Fruit fly (Drosophila melanogaster) whole organism, pupa: ENCODE data around the gene CG32266.

Experiments
- CG10348 ChIP-seq: fragments of 200-800 bp; sonication (Bioruptor generic); IDR thresholded peaks from 2 replicates; pipeline ENCODE4 v1.3.6; 2022; ENCODE audit warnings: missing biosample characterization, missing genetic modification characterization
- CG12605 ChIP-seq: fragments of 200-800 bp; sonication (Bioruptor generic); IDR thresholded peaks from 2 replicates; pipeline ENCODE4 v1.3.6; 2022; ENCODE audit warnings: missing biosample characterization, missing genetic modification characterization
- CG13204 ChIP-seq: fragments of 200-800 bp; sonication (Bioruptor generic); optimal IDR thresholded peaks from 2 replicates; lab custom pipeline; 2018; ENCODE audit warnings: missing biosample characterization, mild to moderate bottlenecking, missing genetic modification characterization, moderate library complexity
- CG14655 ChIP-seq: fragments of 200-800 bp; sonication (Bioruptor generic); optimal IDR thresholded peaks from 3 replicates; lab custom pipeline; 2017; ENCODE audit warnings: mild to moderate bottlenecking, missing biosample characterization, missing genetic modification reagents, missing genetic modification characterization
- CG15710 ChIP-seq: fragments of 200-800 bp; sonication (Bioruptor generic); optimal IDR thresholded peaks from 2 replicates; lab custom pipeline; 2018; ENCODE audit warnings: missing biosample characterization, mild to moderate bottlenecking, missing genetic modification characterization, moderate library complexity
- CG17806 ChIP-seq: fragments of 200-800 bp; sonication (Bioruptor generic); optimal IDR thresholded peaks from 2 replicates; lab custom pipeline; 2018; ENCODE audit warnings: missing biosample characterization, mild to moderate bottlenecking, missing genetic modification characterization, moderate library complexity
- CG32121 ChIP-seq: fragments of 200-800 bp; sonication (Bioruptor generic); IDR thresholded peaks from 2 replicates; pipeline ENCODE4 v1.3.6; 2022; ENCODE audit warnings: missing biosample characterization, missing genetic modification characterization
- CG34367 ChIP-seq: fragments of 200-800 bp; sonication (Bioruptor generic); optimal IDR thresholded peaks from 2 replicates; lab custom pipeline; 2018; ENCODE audit warnings: missing biosample characterization, mild to moderate bottlenecking, missing genetic modification characterization
- CG4496 ChIP-seq: fragments of 200-800 bp; sonication (Bioruptor generic); IDR thresholded peaks from 3 replicates; pipeline ENCODE4 v1.3.6; 2022; ENCODE audit warnings: missing biosample characterization, missing genetic modification characterization
- CG8159 ChIP-seq: fragments of 200-800 bp; sonication (Bioruptor generic); optimal IDR thresholded peaks from 3 replicates; lab custom pipeline; 2018; ENCODE audit warnings: missing biosample characterization, mild to moderate bottlenecking, missing genetic modification characterization, moderate library complexity
- CG8301 ChIP-seq: fragments of 200-800 bp; sonication (Bioruptor generic); optimal IDR thresholded peaks from 2 replicates; lab custom pipeline; 2018; ENCODE audit warnings: missing biosample characterization, mild to moderate bottlenecking, missing genetic modification characterization
- CG9948 ChIP-seq: fragments of 200-800 bp; sonication (Bioruptor generic); optimal IDR thresholded peaks from 2 replicates; lab custom pipeline; 2018; ENCODE audit warnings: missing biosample characterization, mild to moderate bottlenecking, missing genetic modification characterization, moderate library complexity
- D1 ChIP-seq: fragments of 200-800 bp; sonication (Bioruptor generic); optimal IDR thresholded peaks from 2 replicates; lab custom pipeline; 2018; ENCODE audit warnings: missing biosample characterization, mild to moderate bottlenecking, missing genetic modification characterization, moderate library complexity
- EcR ChIP-seq: fragments of 200-800 bp; sonication (Bioruptor generic); optimal IDR thresholded peaks from 3 replicates; lab custom pipeline; 2019; ENCODE audit warnings: missing biosample characterization, missing genetic modification characterization, mild to moderate bottlenecking, moderate library complexity, missing genetic modification reagents
- Ets98B ChIP-seq: fragments of 200-800 bp; sonication (Bioruptor generic); IDR thresholded peaks from 2 replicates; pipeline ENCODE4 v1.3.6; 2022; ENCODE audit warnings: missing biosample characterization, missing genetic modification characterization
- Pif1A ChIP-seq: fragments of 200-800 bp; sonication (Bioruptor generic); optimal IDR thresholded peaks from 3 replicates; lab custom pipeline; 2016; ENCODE audit warnings: missing biosample characterization, missing genetic modification characterization
- Pif1B ChIP-seq: fragments of 200-800 bp; sonication (Bioruptor generic); optimal IDR thresholded peaks from 3 replicates; lab custom pipeline; 2016; ENCODE audit warnings: missing biosample characterization, missing genetic modification characterization
- Snoo ChIP-seq: fragments of 200-800 bp; sonication (Bioruptor generic); optimal IDR thresholded peaks from 3 replicates; lab custom pipeline; 2017; ENCODE audit warnings: missing biosample characterization, mild to moderate bottlenecking, missing genetic modification characterization, inconsistent platforms
- fd96Ca ChIP-seq: fragments of 200-800 bp; sonication (Bioruptor generic); IDR thresholded peaks from 3 replicates; pipeline ENCODE4 v1.3.6; 2022; ENCODE audit warnings: missing biosample characterization, missing genetic modification characterization
- gl ChIP-seq: fragments of 200-800 bp; sonication (Bioruptor generic); optimal IDR thresholded peaks from 2 replicates; lab custom pipeline; 2018; ENCODE audit warnings: missing biosample characterization, mild to moderate bottlenecking, missing genetic modification characterization
- rn ChIP-seq: fragments of 200-800 bp; sonication (Bioruptor generic); IDR thresholded peaks from 2 replicates; pipeline ENCODE4 v1.3.6; 2022; ENCODE audit warnings: missing biosample characterization, missing genetic modification characterization

CG32266 gene

dm6 chr3L:3790504-3790903 lies at the start of gene CG32266:
Gene CG32266 (plus strand): TSS chr3L:3790804.
- TF ChIP-seq CG10348, result no peak
- TF ChIP-seq fd96Ca (GFP tag; lab: Robert Waterston, UW), result no peak
- TF ChIP-seq CG32121 (GFP tag; lab: Robert Waterston, UW), result no peak
- TF ChIP-seq Ets98B, result no peak
- TF ChIP-seq Pif1B (GFP tag; lab: Kevin White, UChicago), result no peak
- no peak for TF ChIP-seq CG4496 (GFP tag; lab: Robert Waterston, UW)
- no peak for TF ChIP-seq CG34367
- no peak for TF ChIP-seq Snoo
- no peak for TF ChIP-seq CG13204 (GFP tag; lab: Kevin White, UChicago)
- no peak for TF ChIP-seq CG12605
- no peak for TF ChIP-seq rn (GFP tag; lab: Robert Waterston, UW)
- no peak for TF ChIP-seq CG17806 (tag; lab: Kevin White, UChicago)
- no peak for TF ChIP-seq CG15710 (tag; lab: Kevin White, UChicago)
- TF ChIP-seq EcR (GFP tag; lab: Kevin White, UChicago), result no peak
- TF ChIP-seq CG8159 (tag; lab: Kevin White, UChicago), result no peak
- TF ChIP-seq gl (tag; lab: Kevin White, UChicago), result no peak
- TF ChIP-seq D1, result no peak

dm6 chr3L:3747276-3747675 lies 43.3 kb upstream of the CG32266 start:
- 0 out of 3 replicates have a peak, but pooled peaks have one; percentile 22 for TF ChIP-seq CG4496 (GFP tag; lab: Robert Waterston, UW)
- TF ChIP-seq gl (tag; lab: Kevin White, UChicago), result no peak

DNA sequence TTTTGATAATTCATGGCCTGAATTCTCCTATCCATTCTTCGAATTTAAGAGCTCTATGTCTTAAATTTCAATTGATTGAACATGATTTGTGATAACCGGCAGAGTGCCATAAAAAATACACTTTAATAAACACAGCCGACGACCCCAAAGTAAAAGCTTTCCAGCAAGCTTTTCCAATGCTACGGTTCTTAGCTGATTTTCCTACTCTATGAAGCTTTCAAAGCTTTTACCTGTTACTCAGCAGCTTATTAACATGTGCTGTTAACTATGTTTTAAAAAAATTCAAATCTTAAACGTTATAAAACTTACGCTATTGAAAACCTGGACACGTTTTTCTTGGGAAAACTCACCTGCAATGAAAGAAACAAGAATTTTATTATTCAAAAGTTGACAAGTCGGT lies 37.9 kb upstream of the CG32266 start:
- TF ChIP-seq CG9948 (tag; lab: Kevin White, UChicago), result no peak
- TF ChIP-seq CG4496 (GFP tag; lab: Robert Waterston, UW), result no peak
- no peak for TF ChIP-seq Pif1A (GFP tag; lab: Kevin White, UChicago)
- TF ChIP-seq CG8301 (tag; lab: Kevin White, UChicago), result no peak
- TF ChIP-seq CG14655 (GFP tag; lab: Kevin White, UChicago), result no peak
- no peak for TF ChIP-seq fd96Ca (GFP tag; lab: Robert Waterston, UW)

- TF ChIP-seq EcR (GFP tag; lab: Kevin White, UChicago), result no peak
- TF ChIP-seq CG15710 (tag; lab: Kevin White, UChicago), result no peak
- TF ChIP-seq CG12605, result no peak
- TF ChIP-seq CG34367, result no peak
- TF ChIP-seq Pif1A (GFP tag; lab: Kevin White, UChicago), result no peak
- no peak for TF ChIP-seq CG14655 (GFP tag; lab: Kevin White, UChicago)
- no peak for TF ChIP-seq CG8159 (tag; lab: Kevin White, UChicago)
- TF ChIP-seq CG4496 (GFP tag; lab: Robert Waterston, UW), result no peak
- TF ChIP-seq rn (GFP tag; lab: Robert Waterston, UW), result no peak
- no peak for TF ChIP-seq CG9948 (tag; lab: Kevin White, UChicago)
- no peak for TF ChIP-seq CG10348
These were observed 37.0 kb upstream of the CG32266 start for dm6 chr3L:3753636-3754035.

dm6 chr3L:3755101-3755500 lies 35.5 kb upstream of the CG32266 start, which contains the start of gene ppk27:
Gene ppk27 (minus strand): TSS chr3L:3755201.
- TF ChIP-seq CG4496 (GFP tag; lab: Robert Waterston, UW) (no peak), CG8159 (tag; lab: Kevin White, UChicago) (no peak), Snoo (no peak), CG13204 (GFP tag; lab: Kevin White, UChicago) (no peak), Ets98B (no peak), EcR (GFP tag; lab: Kevin White, UChicago) (no peak), CG12605 (no peak), CG9948 (tag; lab: Kevin White, UChicago) (no peak), D1 (no peak), CG8301 (tag; lab: Kevin White, UChicago) (no peak), CG32121 (GFP tag; lab: Robert Waterston, UW) (no peak), CG10348 (no peak), Pif1A (GFP tag; lab: Kevin White, UChicago) (no peak), gl (tag; lab: Kevin White, UChicago) (no peak), CG17806 (tag; lab: Kevin White, UChicago) (no peak), CG15710 (tag; lab: Kevin White, UChicago) (no peak), CG34367 (no peak), Pif1B (GFP tag; lab: Kevin White, UChicago) (no peak), rn (GFP tag; lab: Robert Waterston, UW) (no peak), CG14655 (GFP tag; lab: Kevin White, UChicago) (no peak)
- TF ChIP-seq, all 21 proteins: peak for 0

dm6 chr3L:3755713-3756112 lies 34.9 kb upstream of the CG32266 start:
- TF ChIP-seq CG13204 (GFP tag; lab: Kevin White, UChicago) (no peak), CG8159 (tag; lab: Kevin White, UChicago) (no peak), rn (GFP tag; lab: Robert Waterston, UW) (no peak), gl (tag; lab: Kevin White, UChicago) (no peak), D1 (no peak), fd96Ca (GFP tag; lab: Robert Waterston, UW) (no peak), CG14655 (GFP tag; lab: Kevin White, UChicago) (no peak), Pif1B (GFP tag; lab: Kevin White, UChicago) (no peak), CG34367 (no peak)

- no peak for TF ChIP-seq CG13204 (GFP tag; lab: Kevin White, UChicago)
- no peak for TF ChIP-seq Snoo
- no peak for TF ChIP-seq CG32121 (GFP tag; lab: Robert Waterston, UW)
- TF ChIP-seq CG8159 (tag; lab: Kevin White, UChicago), result no peak
- TF ChIP-seq gl (tag; lab: Kevin White, UChicago), result no peak
- no peak for TF ChIP-seq CG4496 (GFP tag; lab: Robert Waterston, UW)
- no peak for TF ChIP-seq D1
- TF ChIP-seq CG14655 (GFP tag; lab: Kevin White, UChicago), result no peak
- no peak for TF ChIP-seq CG17806 (tag; lab: Kevin White, UChicago)
- TF ChIP-seq EcR (GFP tag; lab: Kevin White, UChicago), result no peak
- TF ChIP-seq Pif1A (GFP tag; lab: Kevin White, UChicago), result no peak
- no peak for TF ChIP-seq CG8301 (tag; lab: Kevin White, UChicago)
- no peak for TF ChIP-seq CG34367
- TF ChIP-seq Pif1B (GFP tag; lab: Kevin White, UChicago), result no peak
- no peak for TF ChIP-seq CG9948 (tag; lab: Kevin White, UChicago)
- no peak for TF ChIP-seq rn (GFP tag; lab: Robert Waterston, UW)
- no peak for TF ChIP-seq CG12605
- TF ChIP-seq CG10348, result no peak
- TF ChIP-seq Ets98B, result no peak
These were observed 32.0 kb upstream of the CG32266 start for dm6 chr3L:3758603-3759002.
